Fruit fly (Drosophila melanogaster) whole organism: Measurements from ENCODE around the gene DnaJ-H.

ENCODE experiments used
- CG8478 ChIP-seq: fragments of >200 bp; optimal IDR thresholded peaks from 2 replicates; lab custom pipeline; 2018; ENCODE audit warnings: inconsistent platforms
- Dll ChIP-seq: fragments of >200 bp; optimal IDR thresholded peaks from 2 replicates; lab custom pipeline; 2017
- EcR ChIP-seq, 2 experiments: fragments of >200 bp; optimal IDR thresholded peaks; 2 replicates each; lab custom pipeline; 2017; ENCODE audit warnings: missing biosample characterization in 2 of 2, missing genetic modification characterization in 2 of 2, missing genetic modification reagents in 2 of 2
- pan ChIP-seq: fragments of >200 bp; optimal IDR thresholded peaks from 2 replicates; lab custom pipeline; 2017
- usp ChIP-seq: fragments of >200 bp; optimal IDR thresholded peaks from 2 replicates; lab custom pipeline; 2017; ENCODE audit warnings: missing biosample characterization, missing genetic modification characterization, mixed read lengths

DNA sequence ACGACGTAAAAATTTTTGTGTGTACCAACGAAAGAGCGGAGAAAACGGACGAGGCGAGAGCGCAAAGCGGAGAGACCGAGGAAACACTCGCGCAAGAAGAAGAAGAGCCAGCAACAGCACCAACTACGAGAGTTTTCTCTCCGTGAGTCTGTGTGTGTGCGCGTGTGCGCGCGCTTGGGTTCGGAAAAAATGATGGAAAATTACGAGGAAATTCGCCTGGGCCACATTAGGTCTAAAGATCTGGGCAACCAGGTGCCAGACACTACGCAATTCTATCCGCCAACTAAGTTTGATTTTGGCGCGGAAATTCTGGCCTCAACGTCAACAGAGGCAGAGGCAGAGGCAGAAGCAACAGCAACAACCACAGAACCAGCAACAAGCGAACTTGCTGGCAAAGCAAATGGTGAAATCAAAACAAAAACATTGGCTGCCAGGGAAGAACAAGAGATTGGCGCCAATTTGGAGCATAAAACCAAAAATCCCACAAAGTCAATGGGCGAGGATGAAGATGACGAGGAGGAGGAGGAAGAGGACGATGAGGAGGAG lies at the start of gene DnaJ-H:
- TF ChIP-seq EcR (GFP tag; optimal IDR thresholded peaks at IDR 0.05; lab: Kevin White, UChicago) (no peak), pan (lab: Kevin White, UChicago) (no peak), usp (GFP tag; lab: Kevin White, UChicago) (no peak), Dll (lab: Kevin White, UChicago) (no peak), CG8478 (lab: Kevin White, UChicago) (no peak)
